Fruit fly (Drosophila melanogaster): ENCODE measurements around the gene mbf1.

Gene mbf1

DNA sequence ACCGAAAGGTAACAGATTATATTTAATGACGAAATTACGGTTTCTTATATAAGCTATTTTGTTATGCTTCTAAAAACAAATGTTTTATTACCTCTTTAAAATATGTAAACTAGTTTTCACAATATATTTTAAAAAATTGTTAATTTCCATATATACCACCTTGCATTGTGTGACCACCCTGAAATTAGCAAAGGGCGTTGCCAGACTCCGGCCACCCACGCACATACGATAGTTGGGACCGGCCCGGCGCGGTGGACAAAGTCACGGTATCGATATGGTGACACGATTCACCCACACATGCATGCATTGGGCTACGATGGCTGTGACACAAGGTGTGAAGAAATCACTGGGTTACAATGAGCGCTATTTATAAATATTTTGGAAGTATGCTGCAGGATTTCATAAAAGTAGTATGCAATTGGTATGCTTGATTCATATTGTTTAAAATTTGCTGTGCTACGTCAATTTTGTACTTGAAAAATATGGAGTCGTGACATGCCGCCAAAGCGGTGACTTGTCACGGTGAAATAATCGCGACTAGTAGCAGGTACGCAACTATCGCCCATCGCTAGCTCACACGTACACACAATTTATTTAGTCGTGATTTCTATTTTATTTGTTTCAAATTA, 13.9 kb downstream of the mbf1 start (continued):
- no peak for TF ChIP-seq CG8319 (GFP tag; optimal IDR thresholded peaks at IDR 0.05)
- TF ChIP-seq Eip93F (GFP tag; optimal IDR thresholded peaks at IDR 0.05): no peak
- TF ChIP-seq CG7368 (GFP tag; optimal IDR thresholded peaks at IDR 0.05): no peak
- no peak for TF ChIP-seq CG4318 (GFP tag; optimal IDR thresholded peaks at IDR 0.05)
- peak; percentile 43; the same call in 1 of the 2 replicates for TF ChIP-seq CG15336 (GFP tag; IDR thresholded peaks at IDR 0.05)
- no peak for TF ChIP-seq fd85E (GFP tag; optimal IDR thresholded peaks at IDR 0.05)
- no peak for TF ChIP-seq Lpt (GFP tag; optimal IDR thresholded peaks at IDR 0.05)
- peak; percentile 42 for TF ChIP-seq topi (GFP tag; optimal IDR thresholded peaks at IDR 0.05)
- peak; percentile 7 for TF ChIP-seq dsx (GFP tag; optimal IDR thresholded peaks at IDR 0.05; ENCODE audit: poor library complexity, severe bottlenecking)
- TF ChIP-seq CG1621 (tag; optimal IDR thresholded peaks at IDR 0.05): peak; percentile 37
- no peak for TF ChIP-seq Smox (GFP tag; optimal IDR thresholded peaks at IDR 0.05)

- TF ChIP-seq Sox102F (GFP tag; optimal IDR thresholded peaks at IDR 0.05) (no peak), Eip78C (GFP tag) (peak; percentile 69)
Measured at dm6 chr3L:16590860-16591259, 16.6 kb downstream of the mbf1 start, which contains the start of gene tra. Gene tra (minus strand): TSS chr3L:16591050.

DNA sequence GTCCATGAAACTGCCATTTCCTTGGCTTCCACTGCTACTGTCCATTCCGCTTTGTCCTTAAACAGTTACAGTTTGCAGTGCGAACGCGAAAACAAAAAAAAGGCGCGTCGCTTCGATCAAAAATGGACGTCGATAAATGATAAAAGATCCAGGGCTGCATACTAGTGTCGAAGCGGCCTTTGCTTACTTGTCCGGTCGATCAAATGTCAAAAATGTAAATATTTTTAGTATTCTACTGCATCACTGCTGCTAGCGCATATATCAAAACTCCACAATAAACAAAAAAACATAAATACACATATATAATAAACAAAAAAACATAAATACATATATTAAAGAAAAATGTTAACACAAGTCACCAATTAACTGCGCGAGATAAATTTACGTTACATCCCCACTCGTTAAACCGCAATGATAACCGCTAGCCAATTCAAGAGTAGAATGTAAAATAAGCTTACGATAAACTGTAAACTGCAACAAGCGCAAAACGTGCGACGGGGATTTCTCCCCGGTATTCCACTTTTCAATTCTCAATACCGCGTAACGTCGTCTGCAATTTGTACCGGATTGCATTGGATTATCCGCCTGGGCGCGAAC, 20.8 kb downstream of the mbf1 start, which contains the start of the genes spd-2 and Apl:
Gene spd-2, minus strand, starts transcription at position 93 of the 597 bp plus-strand sequence.
Gene Apl, plus strand, starts transcription at position 260 of the 597 bp plus-strand sequence.
- TF ChIP-seq Hr39 (GFP tag; optimal IDR thresholded peaks at IDR 0.05): no peak
- peak; percentile 12 for TF ChIP-seq CG1621 (tag; optimal IDR thresholded peaks at IDR 0.05)
- no peak for TF ChIP-seq CG9139 (GFP tag; optimal IDR thresholded peaks at IDR 0.05)
- TF ChIP-seq fd85E (GFP tag; optimal IDR thresholded peaks at IDR 0.05): no peak
- TF ChIP-seq OdsH (GFP tag; optimal IDR thresholded peaks at IDR 0.05): no peak
- no peak for TF ChIP-seq CG6276 (GFP tag; optimal IDR thresholded peaks at IDR 0.05)
- no peak for TF ChIP-seq Ets96B (tag; optimal IDR thresholded peaks at IDR 0.05)

DNA sequence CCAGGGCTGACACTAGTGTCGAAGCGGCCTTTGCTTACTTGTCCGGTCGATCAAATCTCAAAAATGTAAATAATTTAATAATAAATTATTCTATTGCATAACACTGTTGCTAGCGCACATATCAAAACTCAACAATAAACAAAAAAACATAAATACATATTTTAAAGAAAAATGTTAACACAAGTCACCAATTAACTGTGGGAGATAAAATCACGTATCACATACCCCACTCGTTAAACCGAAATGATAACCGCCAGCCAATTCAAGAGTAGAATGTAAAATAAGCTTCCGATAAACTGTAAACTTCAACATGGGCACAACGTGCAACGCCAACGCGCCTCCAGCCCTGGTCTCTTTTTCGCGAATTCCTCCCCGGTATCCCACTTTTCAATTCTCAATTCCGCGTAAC, 28.5 kb downstream of the mbf1 start, which contains the start of gene Arts:
Gene Arts, plus strand, starts transcription at position 116 of the 409 bp plus-strand sequence.
- TF ChIP-seq CG6276 (GFP tag; optimal IDR thresholded peaks at IDR 0.05): no peak
- no peak for TF ChIP-seq Ets21C (GFP tag; optimal IDR thresholded peaks at IDR 0.05)
- TF ChIP-seq CG3032 (tag; optimal IDR thresholded peaks at IDR 0.05): peak; percentile 40
- no peak for TF ChIP-seq Sox102F (GFP tag; optimal IDR thresholded peaks at IDR 0.05)
- TF ChIP-seq Lpt (GFP tag; optimal IDR thresholded peaks at IDR 0.05): no peak
- no peak for TF ChIP-seq CG7368 (GFP tag; optimal IDR thresholded peaks at IDR 0.05)
- peak; percentile 25 for TF ChIP-seq Met (GFP tag; optimal IDR thresholded peaks at IDR 0.05)
- TF ChIP-seq Eip78C (GFP tag): peak; percentile 57
- peak; percentile 40 for TF ChIP-seq CG32006 (GFP tag; optimal IDR thresholded peaks at IDR 0.05)
- no peak for TF ChIP-seq CG4318 (GFP tag; optimal IDR thresholded peaks at IDR 0.05)
- TF ChIP-seq CG8319 (GFP tag; optimal IDR thresholded peaks at IDR 0.05): no peak
- TF ChIP-seq Eip93F (GFP tag; optimal IDR thresholded peaks at IDR 0.05): peak; percentile 34
- peak; percentile 26 for TF ChIP-seq CG31627 (GFP tag; optimal IDR thresholded peaks at IDR 0.05)
- no peak for TF ChIP-seq dac (GFP tag; optimal IDR thresholded peaks at IDR 0.05)
- TF ChIP-seq ss (GFP tag; optimal IDR thresholded peaks at IDR 0.05): peak in 1 of 2 experiments; percentile 49
- no peak for TF ChIP-seq Sox15 (GFP tag; optimal IDR thresholded peaks at IDR 0.05)
- TF ChIP-seq CG10669 (GFP tag; optimal IDR thresholded peaks at IDR 0.05): no peak
- peak; percentile 13 for TF ChIP-seq Ets96B (tag; optimal IDR thresholded peaks at IDR 0.05)
- TF ChIP-seq CG6854 (GFP tag; optimal IDR thresholded peaks at IDR 0.05): no peak
- TF ChIP-seq OdsH (GFP tag; optimal IDR thresholded peaks at IDR 0.05): peak; percentile 20
- peak; percentile 31 for TF ChIP-seq CG3919 (GFP tag; optimal IDR thresholded peaks at IDR 0.05)
- no peak for TF ChIP-seq CG1621 (tag; optimal IDR thresholded peaks at IDR 0.05)
- TF ChIP-seq topi (GFP tag; optimal IDR thresholded peaks at IDR 0.05): peak; percentile 18
- TF ChIP-seq CG11294 (GFP tag; IDR thresholded peaks at IDR 0.05): no peak
- peak; percentile 17 for TF ChIP-seq CG6792 (GFP tag; optimal IDR thresholded peaks at IDR 0.05)
- no peak for TF ChIP-seq net (GFP tag; optimal IDR thresholded peaks at IDR 0.05)
- no peak for TF ChIP-seq Hr38 (GFP tag; optimal IDR thresholded peaks at IDR 0.05)
- no peak for TF ChIP-seq salr (GFP tag; optimal IDR thresholded peaks at IDR 0.05)
- TF ChIP-seq CG10631 (GFP tag; optimal IDR thresholded peaks at IDR 0.05): peak; percentile 48
- TF ChIP-seq pdm3 (GFP tag; optimal IDR thresholded peaks at IDR 0.05): peak; percentile 25
- no peak for TF ChIP-seq CG9139 (GFP tag; optimal IDR thresholded peaks at IDR 0.05)
- TF ChIP-seq Eip75B (GFP tag; optimal IDR thresholded peaks at IDR 0.05): no peak
- TF ChIP-seq CG11902 (GFP tag; optimal IDR thresholded peaks at IDR 0.05): no peak
- no peak for TF ChIP-seq Gug (GFP tag; IDR thresholded peaks at IDR 0.05)
- TF ChIP-seq Sox14 (GFP tag; optimal IDR thresholded peaks at IDR 0.05): peak; percentile 6
- no peak for TF ChIP-seq Blimp-1 (GFP tag; optimal IDR thresholded peaks at IDR 0.05)
- TF ChIP-seq cyc (GFP tag; optimal IDR thresholded peaks at IDR 0.05): no peak

Data from whole organism, prepupa.